Fruit fly (Drosophila melanogaster): Measurements from ENCODE around the gene Acp76A.

DNA sequence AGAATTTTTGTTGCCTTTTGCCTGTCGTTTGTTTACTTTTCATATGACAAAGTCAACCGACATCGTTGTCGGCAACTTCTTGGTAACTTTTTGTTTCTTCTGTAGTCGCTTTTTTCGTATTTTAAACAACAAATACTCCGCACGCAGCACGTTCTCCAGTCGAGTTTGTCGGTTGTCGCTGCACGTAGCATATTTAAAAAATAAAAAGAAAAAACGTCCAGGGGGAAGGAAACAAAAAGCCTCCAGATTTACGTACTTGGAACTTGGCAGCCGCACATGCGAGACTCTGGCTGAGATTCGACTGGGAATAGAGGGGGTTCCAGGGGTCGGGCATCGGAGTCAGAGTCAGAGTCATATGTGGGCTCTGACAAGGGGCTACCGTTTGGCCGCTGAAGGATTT is 30.1 kb downstream of the Acp76A start:
- TF ChIP-seq cnc (optimal IDR thresholded peaks at IDR 0.05) (no peak), CG5204 (GFP tag; optimal IDR thresholded peaks at IDR 0.05) (no peak), kay (GFP tag; ENCODE audit: borderline replicate concordance) (no peak), CG7101 (tag; optimal IDR thresholded peaks at IDR 0.05) (no peak), Hr96 (GFP tag; optimal IDR thresholded peaks at IDR 0.05) (no peak), Mnt (GFP tag; optimal IDR thresholded peaks at IDR 0.05) (no peak)
